Worm (Caenorhabditis elegans) whole organism, midembryonic: ENCODE measurements around the gene gcp-2.2.

ENCODE experiments used
- T22C8.4 ChIP-seq: fragments of 200-800 bp; sonication (Bioruptor generic); IDR thresholded peaks from 2 replicates; pipeline ENCODE4 v1.3.6; 2022; ENCODE audit warnings: missing genetic modification characterization, missing compliant biosample characterization
- cog-1 ChIP-seq: sonication (generic microtip); optimal IDR thresholded peaks from 2 replicates; lab custom pipeline; 2016; ENCODE audit warnings: missing genetic modification characterization, missing compliant biosample characterization
- flt-1 ChIP-seq: fragments of 200-800 bp; sonication (Bioruptor generic); IDR thresholded peaks from 2 replicates; pipeline ENCODE4 v1.3.6; 2022; ENCODE audit warnings: missing genetic modification characterization, missing compliant biosample characterization
- ref-1 ChIP-seq: fragments of 200-800 bp; sonication (Bioruptor generic); conservative IDR thresholded peaks from 2 replicates; pipeline ENCODE4 v1.3.6; 2022; ENCODE audit warnings: missing genetic modification reagents, missing genetic modification characterization, missing compliant biosample characterization
- ztf-23 ChIP-seq: fragments of 200-800 bp; sonication (Bioruptor generic); IDR thresholded peaks from 2 replicates; pipeline ENCODE4 v1.3.6; 2022; ENCODE audit warnings: missing genetic modification reagents, missing genetic modification characterization, missing compliant biosample characterization

- TF ChIP-seq T22C8.4 (GFP tag; lab: Robert Waterston, UW) (no peak), flt-1 (no peak), cog-1 (tag; lab: Kevin White, UChicago) (no peak), ref-1 (no peak), ztf-23 (GFP tag; lab: Robert Waterston, UW) (no peak)
These were observed 22.1 kb upstream of the gcp-2.2 start for ce11 chrX:11515381-11515780.
